Fruit fly (Drosophila melanogaster) whole organism, embryonic: ENCODE data around the gene plum.
A peak's percentile ranks its signal among the peaks of the same experiment; 100 is the strongest.

Source experiments
- Ada2b ChIP-seq: fragments of 200-800 bp; sonication (Bioruptor generic); IDR thresholded peaks from 2 replicates; pipeline ENCODE4 v1.3.6; 2022; ENCODE audit warnings: missing biosample characterization, missing genetic modification characterization
- Antp ChIP-seq: fragments of 200-800 bp; sonication (Bioruptor generic); optimal IDR thresholded peaks from 3 replicates; lab custom pipeline; 2016; ENCODE audit warnings: missing biosample characterization, missing genetic modification characterization
- B-H1 ChIP-seq: fragments of 200-800 bp; sonication (Bioruptor generic); IDR thresholded peaks from 3 replicates; pipeline ENCODE4 v1.3.6; 2022; ENCODE audit warnings: missing biosample characterization, missing genetic modification characterization
- BtbVII ChIP-seq: fragments of 200-800 bp; sonication (Bioruptor generic); optimal IDR thresholded peaks from 3 replicates; lab custom pipeline; 2017; ENCODE audit warnings: missing biosample characterization, mild to moderate bottlenecking, missing genetic modification characterization
- CG10209 ChIP-seq: fragments of 200-800 bp; sonication (Bioruptor generic); optimal IDR thresholded peaks from 3 replicates; lab custom pipeline; 2017; ENCODE audit warnings: missing biosample characterization, mild to moderate bottlenecking, missing genetic modification characterization, missing genetic modification reagents
- CG10274 ChIP-seq: fragments of 200-800 bp; sonication (Bioruptor generic); optimal IDR thresholded peaks from 3 replicates; lab custom pipeline; 2017; ENCODE audit warnings: missing biosample characterization, mild to moderate bottlenecking, missing genetic modification characterization
- CG10366 ChIP-seq: fragments of 200-800 bp; sonication (Bioruptor generic); IDR thresholded peaks from 2 replicates; pipeline ENCODE4 v1.3.6; 2022; ENCODE audit warnings: missing biosample characterization, missing genetic modification characterization
- CG12071 ChIP-seq: fragments of 200-800 bp; sonication (Bioruptor generic); optimal IDR thresholded peaks from 3 replicates; lab custom pipeline; 2018; ENCODE audit warnings: missing biosample characterization, mild to moderate bottlenecking, missing genetic modification characterization
- CG12299 ChIP-seq: fragments of 200-800 bp; sonication (Bioruptor generic); optimal IDR thresholded peaks from 2 replicates; lab custom pipeline; 2018; ENCODE audit warnings: missing biosample characterization, mild to moderate bottlenecking, missing genetic modification characterization
- CG12659 ChIP-seq: fragments of 200-800 bp; sonication (Bioruptor generic); optimal IDR thresholded peaks from 3 replicates; lab custom pipeline; 2017; ENCODE audit warnings: mild to moderate bottlenecking, missing biosample characterization, missing genetic modification reagents, missing genetic modification characterization
- CG1602 ChIP-seq: fragments of 200-800 bp; sonication (Bioruptor generic); optimal IDR thresholded peaks from 3 replicates; lab custom pipeline; 2016; ENCODE audit warnings: missing biosample characterization, missing genetic modification characterization
- CG16815 ChIP-seq: fragments of 200-800 bp; sonication (Bioruptor generic); optimal IDR thresholded peaks from 3 replicates; lab custom pipeline; 2017; ENCODE audit warnings: missing biosample characterization, mild to moderate bottlenecking, missing genetic modification characterization
- CG17385 ChIP-seq: fragments of 200-800 bp; sonication (Bioruptor generic); optimal IDR thresholded peaks from 3 replicates; lab custom pipeline; 2018; ENCODE audit warnings: missing biosample characterization, mild to moderate bottlenecking, missing genetic modification characterization
- CG1832 ChIP-seq: fragments of 200-800 bp; sonication (Bioruptor generic); optimal IDR thresholded peaks from 2 replicates; lab custom pipeline; 2017; ENCODE audit warnings: missing biosample characterization, mild to moderate bottlenecking, missing genetic modification characterization, inconsistent platforms
- CG3407 ChIP-seq: fragments of 200-800 bp; sonication (Bioruptor generic); optimal IDR thresholded peaks from 2 replicates; lab custom pipeline; 2018; ENCODE audit warnings: missing biosample characterization, mild to moderate bottlenecking, missing genetic modification characterization
- CG4282 ChIP-seq: fragments of 200-800 bp; sonication (Bioruptor generic); optimal IDR thresholded peaks from 2 replicates; lab custom pipeline; 2016; ENCODE audit warnings: missing biosample characterization, missing genetic modification characterization
- CG4328 ChIP-seq: fragments of 200-800 bp; sonication (Bioruptor generic); optimal IDR thresholded peaks from 3 replicates; lab custom pipeline; 2017; ENCODE audit warnings: missing biosample characterization, missing genetic modification reagents, missing genetic modification characterization
- CG4854 ChIP-seq: fragments of 200-800 bp; sonication (Bioruptor generic); optimal IDR thresholded peaks from 2 replicates; lab custom pipeline; 2016; ENCODE audit warnings: missing biosample characterization, missing genetic modification characterization, inconsistent platforms
- CG6254 ChIP-seq: fragments of 200-800 bp; sonication (Bioruptor generic); optimal IDR thresholded peaks from 3 replicates; lab custom pipeline; 2017; ENCODE audit warnings: mild to moderate bottlenecking, missing biosample characterization, missing genetic modification reagents, missing genetic modification characterization
- Deaf1 ChIP-seq: fragments of 200-800 bp; optimal IDR thresholded peaks from 3 replicates; lab custom pipeline; 2019; ENCODE audit warnings: missing biosample characterization, mild to moderate bottlenecking, missing genetic modification characterization, moderate library complexity
- Ets97D ChIP-seq: fragments of 200-800 bp; sonication (Bioruptor generic); optimal IDR thresholded peaks from 3 replicates; lab custom pipeline; 2016; ENCODE audit warnings: missing biosample characterization, missing genetic modification characterization
- HLH4C ChIP-seq: fragments of 200-800 bp; sonication (Bioruptor generic); IDR thresholded peaks from 3 replicates; pipeline ENCODE4 v1.3.6; 2022; ENCODE audit warnings: missing biosample characterization, missing genetic modification characterization; ENCODE audit not compliant: partially characterized antibody
- Hr78 ChIP-seq, 2 experiments: fragments of 200-800 bp in 1 of 2; fragments of >200 bp in 1 of 2; sonication (Bioruptor generic) in 1 of 2; optimal IDR thresholded peaks; 2 replicates each; lab custom pipeline; 2017 to 2019; ENCODE audit warnings: missing biosample characterization in 2 of 2, missing genetic modification characterization in 2 of 2, mild to moderate bottlenecking in 1 of 2, moderate library complexity in 1 of 2
- Mad ChIP-seq: fragments of 200-800 bp; sonication (Bioruptor generic); optimal IDR thresholded peaks from 2 replicates; lab custom pipeline; 2016; ENCODE audit warnings: missing biosample characterization, missing genetic modification characterization
- NC2α ChIP-seq: fragments of 200-800 bp; sonication (Bioruptor generic); optimal IDR thresholded peaks from 2 replicates; lab custom pipeline; 2016; ENCODE audit warnings: missing biosample characterization, missing genetic modification characterization
- PHDP ChIP-seq: fragments of 200-800 bp; sonication (Bioruptor generic); optimal IDR thresholded peaks from 3 replicates; lab custom pipeline; 2018; ENCODE audit warnings: missing biosample characterization, mild to moderate bottlenecking, missing genetic modification characterization, moderate library complexity
- aop ChIP-seq: fragments of 200-800 bp; sonication (Bioruptor generic); IDR thresholded peaks from 2 replicates; pipeline ENCODE4 v1.3.6; 2022; ENCODE audit warnings: missing biosample characterization, missing genetic modification characterization
- bcd ChIP-seq: fragments of 200-800 bp; sonication (Bioruptor generic); optimal IDR thresholded peaks from 2 replicates; lab custom pipeline; 2017; ENCODE audit warnings: missing biosample characterization, mild to moderate bottlenecking, missing genetic modification characterization
- cato ChIP-seq: fragments of 200-800 bp; sonication (Bioruptor generic); optimal IDR thresholded peaks from 2 replicates; lab custom pipeline; 2016; ENCODE audit warnings: missing biosample characterization, missing genetic modification characterization, borderline replicate concordance
- chm ChIP-seq: fragments of 200-800 bp; sonication (Bioruptor generic); IDR thresholded peaks from 2 replicates; pipeline ENCODE4 v1.3.6; 2022; ENCODE audit warnings: missing biosample characterization, missing genetic modification characterization
- croc ChIP-seq: fragments of 200-800 bp; sonication (Bioruptor generic); conservative IDR thresholded peaks from 3 replicates; pipeline ENCODE4 v1.3.6; 2022; ENCODE audit warnings: missing biosample characterization, missing genetic modification characterization
- dan ChIP-seq: fragments of 200-800 bp; sonication (Bioruptor generic); IDR thresholded peaks from 2 replicates; pipeline ENCODE4 v1.3.6; 2022; ENCODE audit warnings: missing biosample characterization, missing genetic modification characterization
- gro ChIP-seq: fragments of 200-800 bp; sonication (Bioruptor generic); optimal IDR thresholded peaks from 2 replicates; lab custom pipeline; 2016; ENCODE audit warnings: missing biosample characterization, missing genetic modification characterization
- jing ChIP-seq: fragments of 200-800 bp; sonication (Bioruptor generic); optimal IDR thresholded peaks from 2 replicates; lab custom pipeline; 2018; ENCODE audit warnings: missing biosample characterization, mild to moderate bottlenecking, missing genetic modification characterization
- kay ChIP-seq: fragments of 200-800 bp; sonication (Bioruptor generic); optimal IDR thresholded peaks from 2 replicates; lab custom pipeline; 2016; ENCODE audit warnings: missing biosample characterization, missing genetic modification characterization
- klu ChIP-seq: fragments of 200-800 bp; sonication (Bioruptor generic); IDR thresholded peaks from 2 replicates; pipeline ENCODE4 v1.3.6; 2022; ENCODE audit warnings: missing biosample characterization, missing genetic modification characterization
- lilli ChIP-seq: fragments of 200-800 bp; sonication (Bioruptor generic); optimal IDR thresholded peaks from 3 replicates; lab custom pipeline; 2016; ENCODE audit warnings: missing biosample characterization, missing genetic modification characterization
- lov ChIP-seq, 2 experiments: fragments of 200-800 bp in 1 of 2; fragments of >200 bp in 1 of 2; sonication (Bioruptor generic) in 1 of 2; IDR thresholded peaks in 1 of 2; optimal IDR thresholded peaks in 1 of 2; 2 replicates in 1 of 2; 3 replicates in 1 of 2; pipeline versions ENCODE4 v1.3.6 to Lab custom; 2017 to 2022; ENCODE audit warnings: missing biosample characterization in 1 of 2, missing genetic modification characterization in 1 of 2
- mam ChIP-seq: fragments of 200-800 bp; sonication (Bioruptor generic); optimal IDR thresholded peaks from 3 replicates; lab custom pipeline; 2016; ENCODE audit warnings: missing biosample characterization, missing genetic modification characterization
- onecut ChIP-seq: fragments of 200-800 bp; sonication (Bioruptor generic); IDR thresholded peaks from 2 replicates; pipeline ENCODE4 v1.3.6; 2022; ENCODE audit warnings: missing biosample characterization, missing genetic modification characterization
- row ChIP-seq: fragments of 200-800 bp; sonication (Bioruptor generic); IDR thresholded peaks from 3 replicates; pipeline ENCODE4 v1.3.6; 2022; ENCODE audit warnings: missing biosample characterization, missing genetic modification characterization
- run ChIP-seq: fragments of 200-800 bp; sonication (Bioruptor generic); optimal IDR thresholded peaks from 3 replicates; lab custom pipeline; 2018; ENCODE audit warnings: missing biosample characterization, mild to moderate bottlenecking, missing genetic modification characterization
- slbo ChIP-seq: fragments of 200-800 bp; sonication (Bioruptor generic); IDR thresholded peaks from 2 replicates; pipeline ENCODE4 v1.3.6; 2022; ENCODE audit warnings: missing biosample characterization, missing genetic modification characterization
- ttk ChIP-seq: fragments of 200-800 bp; sonication (Bioruptor generic); IDR thresholded peaks from 2 replicates; pipeline ENCODE4 v2.1.2; 2022; ENCODE audit warnings: missing biosample characterization, missing genetic modification characterization
- unpg ChIP-seq: fragments of 200-800 bp; sonication (Bioruptor generic); optimal IDR thresholded peaks from 3 replicates; lab custom pipeline; 2018; ENCODE audit warnings: missing biosample characterization, mild to moderate bottlenecking, missing genetic modification characterization, moderate library complexity
- vvl ChIP-seq: fragments of 200-800 bp; sonication (Bioruptor generic); IDR thresholded peaks from 2 replicates; pipeline ENCODE4 v1.3.6; 2022; ENCODE audit warnings: missing biosample characterization, missing genetic modification characterization
- zf30C ChIP-seq: fragments of 200-800 bp; sonication (Bioruptor generic); optimal IDR thresholded peaks from 3 replicates; lab custom pipeline; 2018; ENCODE audit warnings: missing biosample characterization, mild to moderate bottlenecking, missing genetic modification characterization
- zfh2 ChIP-seq: fragments of 200-800 bp; sonication (Bioruptor generic); optimal IDR thresholded peaks from 2 replicates; lab custom pipeline; 2016; ENCODE audit warnings: missing biosample characterization, missing genetic modification characterization

Gene plum

dm6 chr3R:26566816-26567215 lies 31.8 kb upstream of the plum start (continued):
- TF ChIP-seq Ada2b (GFP tag; lab: Robert Waterston, UW), result no peak; the same call in 1 of the 2 replicates
- TF ChIP-seq slbo, result peak; percentile 71
- no peak for TF ChIP-seq zf30C (GFP tag; lab: Kevin White, UChicago)
- no peak for TF ChIP-seq CG3407 (GFP tag; lab: Kevin White, UChicago)
- peak; percentile 64 for TF ChIP-seq Antp (GFP tag; lab: Kevin White, UChicago)
- peak; percentile 38 for TF ChIP-seq CG4282 (GFP tag; lab: Kevin White, UChicago)
- TF ChIP-seq CG17385, result no peak
- TF ChIP-seq CG16815 (GFP tag; lab: Kevin White, UChicago), result no peak
- TF ChIP-seq aop (GFP tag; lab: Robert Waterston, UW), result no peak
- peak; percentile 31 for TF ChIP-seq kay (GFP tag; lab: Kevin White, UChicago)
- peak; percentile 27 for TF ChIP-seq Mad (GFP tag; lab: Kevin White, UChicago)
- peak; percentile 29; the same call in 1 of the 2 replicates for TF ChIP-seq ttk (GFP tag; lab: Robert Waterston, UW)
- peak; percentile 62 for TF ChIP-seq CG6254 (GFP tag; lab: Kevin White, UChicago)
- peak; percentile 4 for TF ChIP-seq unpg (GFP tag; lab: Kevin White, UChicago)
- TF ChIP-seq CG10366 (GFP tag; lab: Robert Waterston, UW), result peak; percentile 93
- peak; percentile 21 for TF ChIP-seq lilli (GFP tag; lab: Kevin White, UChicago)
- no peak for TF ChIP-seq jing (GFP tag; lab: Kevin White, UChicago)
- TF ChIP-seq B-H1 (GFP tag; lab: Robert Waterston, UW), result no peak
- TF ChIP-seq cato (GFP tag; lab: Kevin White, UChicago), result no peak
- TF ChIP-seq Hr78 (GFP tag; optimal IDR thresholded peaks at IDR 0.05; lab: Kevin White, UChicago), result no peak
- TF ChIP-seq klu (GFP tag; lab: Robert Waterston, UW), result peak; percentile 70
- no peak; the same call in 1 of the 2 replicates for TF ChIP-seq chm (GFP tag; lab: Robert Waterston, UW)
- TF ChIP-seq dan (GFP tag; lab: Robert Waterston, UW), result no peak
- peak; percentile 2 for TF ChIP-seq CG12071 (GFP tag; lab: Kevin White, UChicago)
- TF ChIP-seq CG12299, result no peak

- TF ChIP-seq gro (GFP tag; lab: Kevin White, UChicago) (peak; percentile 61), kay (GFP tag; lab: Kevin White, UChicago) (peak; percentile 68), onecut (GFP tag; lab: Robert Waterston, UW) (peak; percentile 32; the same call in 1 of the 2 replicates), run (tag; lab: Kevin White, UChicago) (peak; percentile 76), row (peak; percentile 93), mam (GFP tag; lab: Kevin White, UChicago) (peak; percentile 78), lilli (GFP tag; lab: Kevin White, UChicago) (peak; percentile 91), PHDP (tag; lab: Kevin White, UChicago) (peak; percentile 82), HLH4C (GFP tag; lab: Robert Waterston, UW) (no peak), CG4854 (GFP tag; lab: Kevin White, UChicago) (peak; percentile 27), NC2α (no peak), CG10209 (GFP tag; lab: Kevin White, UChicago) (peak; percentile 61), croc (GFP tag; lab: Robert Waterston, UW) (peak; percentile 37; the same call in 2 of the 3 replicates), CG12659 (GFP tag; lab: Kevin White, UChicago) (peak; percentile 80), CG10274 (GFP tag; lab: Kevin White, UChicago) (peak; percentile 59), bcd (GFP tag; lab: Kevin White, UChicago) (peak; percentile 72), CG1602 (GFP tag; lab: Kevin White, UChicago) (peak; percentile 50), zfh2 (GFP tag; lab: Kevin White, UChicago) (peak; percentile 80), lov (optimal IDR thresholded peaks at IDR 0.05; lab: Kevin White, UChicago) (no peak), lov (GFP tag; IDR thresholded peaks at IDR 0.05; lab: Robert Waterston, UW) (peak; percentile 32; the same call in 1 of the 3 replicates), BtbVII (GFP tag; lab: Kevin White, UChicago) (peak; percentile 41), CG4328 (GFP tag; lab: Kevin White, UChicago) (peak; percentile 44), Ets97D (GFP tag; lab: Kevin White, UChicago) (no peak), vvl (GFP tag; lab: Robert Waterston, UW) (peak; percentile 93), Deaf1 (tag; lab: Kevin White, UChicago) (no peak), CG1832 (GFP tag; lab: Kevin White, UChicago) (no peak)
These were observed 22.7 kb upstream of the plum start for dm6 chr3R:26557532-26558244.
